Worm (Caenorhabditis elegans) whole organism, L1 larva: Measurements from ENCODE around the gene M110.8.
A peak's percentile ranks its signal among the peaks of the same experiment; 100 is the strongest.

Experiments
- C16A3.4 ChIP-seq: fragments of 150-350 bp; optimal IDR thresholded peaks from 2 replicates; lab custom pipeline; 2014; ENCODE audit warnings: missing biosample characterization, missing genetic modification characterization
- C34B4.2 ChIP-seq: sonication (generic microtip); optimal IDR thresholded peaks from 2 replicates; lab custom pipeline; 2017; ENCODE audit warnings: mild to moderate bottlenecking, missing genetic modification characterization, missing compliant biosample characterization
- F16B12.6 ChIP-seq: fragments of 150-350 bp; optimal IDR thresholded peaks from 2 replicates; lab custom pipeline; 2014; ENCODE audit warnings: missing biosample characterization, missing genetic modification characterization
- Y116A8C.19 ChIP-seq: sonication (generic microtip); optimal IDR thresholded peaks from 2 replicates; lab custom pipeline; 2016; ENCODE audit warnings: missing compliant biosample characterization, missing genetic modification characterization, borderline replicate concordance
- alr-1 ChIP-seq: fragments of 200-800 bp; sonication (Bioruptor generic); optimal IDR thresholded peaks from 2 replicates; lab custom pipeline; 2018; ENCODE audit warnings: borderline replicate concordance, mild to moderate bottlenecking, missing genetic modification characterization, missing compliant biosample characterization
- ceh-63 ChIP-seq: fragments of 200-800 bp; sonication (Bioruptor generic); optimal IDR thresholded peaks from 2 replicates; lab custom pipeline; 2018; ENCODE audit warnings: mild to moderate bottlenecking, missing genetic modification characterization, missing compliant biosample characterization
- ceh-82 ChIP-seq, 3 experiments: fragments of 150-350 bp in 1 of 3; sonication (generic microtip) in 2 of 3; optimal IDR thresholded peaks; 2 replicates each; lab custom pipeline; 2014 to 2017; ENCODE audit warnings: missing biosample characterization in 3 of 3, missing genetic modification characterization in 3 of 3
- ceh-90 ChIP-seq: sonication (generic microtip); optimal IDR thresholded peaks from 2 replicates; lab custom pipeline; 2016; ENCODE audit warnings: missing genetic modification characterization, missing compliant biosample characterization
- ces-1 ChIP-seq: fragments of 150-350 bp; optimal IDR thresholded peaks from 2 replicates; lab custom pipeline; 2014; ENCODE audit warnings: missing biosample characterization, missing genetic modification reagents, missing genetic modification characterization
- dpl-1 ChIP-seq, 3 experiments: fragments of 150-350 bp in 2 of 3; sonication (generic microtip) in 1 of 3; optimal IDR thresholded peaks; 2 replicates each; lab custom pipeline; 2014 to 2017; ENCODE audit warnings: missing biosample characterization in 3 of 3, missing genetic modification characterization in 3 of 3, missing genetic modification reagents in 3 of 3
- efl-1 ChIP-seq, 4 experiments: fragments of 150-350 bp; optimal IDR thresholded peaks in 3 of 4; peaks in 1 of 4; 1 replicate in 1 of 4; 2 replicates in 3 of 4; lab custom pipeline; 2014; ENCODE audit warnings: missing biosample characterization in 2 of 4, missing genetic modification characterization in 2 of 4, missing genetic modification reagents in 2 of 4
- egl-27 ChIP-seq, 2 experiments: fragments of 150-350 bp in 1 of 2; sonication (generic microtip); optimal IDR thresholded peaks; 3 replicates each; lab custom pipeline; 2017 to 2018; ENCODE audit warnings: missing biosample characterization in 2 of 2, missing genetic modification characterization in 2 of 2, missing genetic modification reagents in 2 of 2
- elt-2 ChIP-seq: sonication (generic microtip); optimal IDR thresholded peaks from 2 replicates; lab custom pipeline; 2016; ENCODE audit warnings: missing genetic modification characterization, mild to moderate bottlenecking, inconsistent platforms, missing compliant biosample characterization, missing genetic modification reagents
- elt-3 ChIP-seq, 6 experiments: fragments of 150-350 bp in 1 of 6; sonication (generic microtip); optimal IDR thresholded peaks; 2 replicates each; lab custom pipeline; 2017 to 2018; ENCODE audit warnings: missing biosample characterization in 6 of 6, missing genetic modification characterization in 6 of 6, inconsistent platforms in 1 of 6
- fkh-10 ChIP-seq: sonication (generic microtip); optimal IDR thresholded peaks from 2 replicates; lab custom pipeline; 2017; ENCODE audit warnings: missing biosample characterization, missing genetic modification reagents, missing genetic modification characterization
- fos-1 ChIP-seq: fragments of 150-350 bp; optimal IDR thresholded peaks from 2 replicates; lab custom pipeline; 2014; ENCODE audit warnings: missing biosample characterization, missing genetic modification characterization
- hlh-17 ChIP-seq: fragments of 200-800 bp; sonication (Bioruptor generic); optimal IDR thresholded peaks from 2 replicates; lab custom pipeline; 2018; ENCODE audit warnings: missing genetic modification characterization, mild to moderate bottlenecking, missing compliant biosample characterization, moderate library complexity, borderline replicate concordance
- lin-13 ChIP-seq: fragments of 150-350 bp; optimal IDR thresholded peaks from 2 replicates; lab custom pipeline; 2014; ENCODE audit warnings: missing biosample characterization, missing genetic modification reagents, missing genetic modification characterization
- lin-35 ChIP-seq, 2 experiments: fragments of 150-350 bp; optimal IDR thresholded peaks; 2 replicates each; lab custom pipeline; 2014; ENCODE audit warnings: missing biosample characterization in 2 of 2, missing genetic modification characterization in 2 of 2, missing genetic modification reagents in 2 of 2
- mep-1 ChIP-seq: fragments of 150-350 bp; optimal IDR thresholded peaks from 2 replicates; lab custom pipeline; 2014; ENCODE audit warnings: missing biosample characterization, missing genetic modification characterization
- nhr-19 ChIP-seq: fragments of 200-800 bp; sonication (Bioruptor generic); conservative IDR thresholded peaks from 2 replicates; pipeline ENCODE4 v1.3.6; 2022; ENCODE audit warnings: missing genetic modification characterization, missing compliant biosample characterization
- nhr-47 ChIP-seq: sonication (generic microtip); optimal IDR thresholded peaks from 2 replicates; lab custom pipeline; 2016; ENCODE audit warnings: mild to moderate bottlenecking, missing genetic modification characterization, moderate library complexity, missing compliant biosample characterization
- nhr-71 ChIP-seq: sonication (generic microtip); optimal IDR thresholded peaks from 2 replicates; lab custom pipeline; 2016; ENCODE audit warnings: mild to moderate bottlenecking, missing genetic modification characterization, moderate library complexity, missing compliant biosample characterization
- nhr-85 ChIP-seq: sonication (generic microtip); peaks from one replicate; lab custom pipeline; 2016; ENCODE audit warnings: missing genetic modification characterization, inconsistent platforms, missing compliant biosample characterization
- pag-3 ChIP-seq: sonication (generic microtip); optimal IDR thresholded peaks from 2 replicates; lab custom pipeline; 2017; ENCODE audit warnings: missing genetic modification characterization, mild to moderate bottlenecking, missing compliant biosample characterization, antibody characterized with exemption, borderline replicate concordance; ENCODE audit not compliant: insufficient read depth
- pax-3 ChIP-seq: fragments of 200-800 bp; sonication (Bioruptor generic); optimal IDR thresholded peaks from 2 replicates; lab custom pipeline; 2018; ENCODE audit warnings: mild to moderate bottlenecking, missing genetic modification characterization, moderate library complexity, missing compliant biosample characterization
- rnt-1 ChIP-seq: sonication (generic microtip); optimal IDR thresholded peaks from 2 replicates; lab custom pipeline; 2016; ENCODE audit warnings: mild to moderate bottlenecking, missing genetic modification characterization, moderate library complexity, missing compliant biosample characterization
- snu-23 ChIP-seq: sonication (generic microtip); optimal IDR thresholded peaks from 2 replicates; lab custom pipeline; 2016; ENCODE audit warnings: missing genetic modification characterization, missing compliant biosample characterization
- sox-4 ChIP-seq: sonication (generic microtip); optimal IDR thresholded peaks from 2 replicates; lab custom pipeline; 2016; ENCODE audit warnings: missing genetic modification characterization, missing compliant biosample characterization
- swsn-7 ChIP-seq: sonication (generic microtip); optimal IDR thresholded peaks from 2 replicates; lab custom pipeline; 2016; ENCODE audit warnings: missing genetic modification characterization, missing compliant biosample characterization
- tbx-2 ChIP-seq: sonication (generic microtip); optimal IDR thresholded peaks from 2 replicates; lab custom pipeline; 2016; ENCODE audit warnings: missing genetic modification characterization, missing compliant biosample characterization
- unc-130 ChIP-seq: fragments of 150-350 bp; optimal IDR thresholded peaks from 2 replicates; lab custom pipeline; 2017; ENCODE audit warnings: missing biosample characterization, missing genetic modification characterization, inconsistent platforms
- unc-62 ChIP-seq: fragments of 150-350 bp; optimal IDR thresholded peaks from 2 replicates; lab custom pipeline; 2014; ENCODE audit warnings: missing biosample characterization, missing genetic modification reagents, missing genetic modification characterization
- vab-15 ChIP-seq: sonication (generic microtip); optimal IDR thresholded peaks from 2 replicates; lab custom pipeline; 2017; ENCODE audit warnings: missing genotype, mild to moderate bottlenecking, missing genetic modification characterization, missing compliant biosample characterization
- zag-1 ChIP-seq: fragments of 150-350 bp; optimal IDR thresholded peaks from 2 replicates; lab custom pipeline; 2014; ENCODE audit warnings: missing biosample characterization, missing genetic modification characterization
- ztf-11 ChIP-seq, 2 experiments: sonication (generic microtip); optimal IDR thresholded peaks; 2 replicates each; lab custom pipeline; 2016 to 2017; ENCODE audit warnings: missing genetic modification characterization in 2 of 2, missing biosample characterization in 1 of 2, missing compliant biosample characterization in 1 of 2
- ztf-4 ChIP-seq: fragments of 150-350 bp; optimal IDR thresholded peaks from 2 replicates; lab custom pipeline; 2014; ENCODE audit warnings: missing biosample characterization, missing genetic modification characterization

The M110.8 gene

ce11 chrII:8222309-8223065 lies 13.1 kb upstream of the M110.8 start, which contains the start of gene dab-1 (continued):
- TF ChIP-seq dpl-1 (GFP tag; optimal IDR thresholded peaks at IDR 0.05; lab: Kevin White, UChicago) (no peak), lin-35 (GFP tag; optimal IDR thresholded peaks at IDR 0.05; lab: Kevin White, UChicago) (peak in 1 of 2 experiments; percentile 58), vab-15 (tag; lab: Kevin White, UChicago) (no peak), efl-1 (optimal IDR thresholded peaks at IDR 0.05; lab: Kevin White, UChicago) (peak; percentile 4 to 11), efl-1 (GFP tag; optimal IDR thresholded peaks at IDR 0.05 in 1 of 2; lab: Kevin White, UChicago) (peak in 1 of 2 experiments; percentile 69), snu-23 (peak; percentile 46), nhr-71 (tag; lab: Kevin White, UChicago) (peak; percentile 34), ces-1 (no peak), C16A3.4 (tag; lab: Kevin White, UChicago) (no peak), unc-62 (GFP tag; lab: Kevin White, UChicago) (no peak), unc-130 (tag; lab: Kevin White, UChicago) (no peak), pax-3 (no peak), F16B12.6 (no peak), ceh-63 (no peak), pag-3 (no peak), sox-4 (tag; lab: Kevin White, UChicago) (no peak), egl-27 (tag; optimal IDR thresholded peaks at IDR 0.05; lab: Kevin White, UChicago) (no peak), lin-13 (GFP tag; lab: Kevin White, UChicago) (no peak), mep-1 (tag; lab: Kevin White, UChicago) (peak; percentile 55), ceh-90 (tag; lab: Kevin White, UChicago) (no peak), nhr-19 (no peak), nhr-85 (tag; lab: Kevin White, UChicago) (peak; percentile 83), alr-1 (tag; lab: Kevin White, UChicago) (no peak), ztf-11 (tag; optimal IDR thresholded peaks at IDR 0.05; lab: Kevin White, UChicago) (no peak), elt-3 (tag; optimal IDR thresholded peaks at IDR 0.05; lab: Kevin White, UChicago) (peak in 4 of 6 experiments; percentile 3 to 55 (median 18))

ce11 chrII:8220267-8220666 lies 10.9 kb upstream of the M110.8 start:
- TF ChIP-seq zag-1 (tag; lab: Kevin White, UChicago) = no peak
- no peak for TF ChIP-seq hlh-17
- no peak for TF ChIP-seq pax-3
- TF ChIP-seq C34B4.2 = no peak
- no peak for TF ChIP-seq elt-2 (tag; lab: Kevin White, UChicago)
- no peak for TF ChIP-seq fos-1 (tag; lab: Kevin White, UChicago)
- TF ChIP-seq Y116A8C.19 (tag; lab: Kevin White, UChicago) = no peak
- no peak for TF ChIP-seq swsn-7 (tag; lab: Kevin White, UChicago)
- TF ChIP-seq fkh-10 = no peak
- TF ChIP-seq ztf-4 = no peak
- no peak for TF ChIP-seq ceh-82 (tag; optimal IDR thresholded peaks at IDR 0.05; lab: Kevin White, UChicago)
- TF ChIP-seq, all 84 proteins: peak for 0

- no peak for TF ChIP-seq nhr-71 (tag; lab: Kevin White, UChicago)
- no peak for TF ChIP-seq rnt-1
- TF ChIP-seq elt-3 (tag; optimal IDR thresholded peaks at IDR 0.05; lab: Kevin White, UChicago) = no peak
- no peak for TF ChIP-seq tbx-2 (tag; lab: Kevin White, UChicago)
- no peak for TF ChIP-seq nhr-47 (tag; lab: Kevin White, UChicago)
Measured at ce11 chrII:8218266-8218665, 8.9 kb upstream of the M110.8 start.
